Fruit fly (Drosophila melanogaster) whole organism, embryonic: ENCODE results near the gene CG31495.

Source experiments
- ATbp ChIP-seq: fragments of 200-800 bp; sonication (Bioruptor generic); optimal IDR thresholded peaks from 2 replicates; lab custom pipeline; 2017; ENCODE audit warnings: missing biosample characterization, mild to moderate bottlenecking, missing genetic modification characterization, missing genetic modification reagents
- Ada2b ChIP-seq: fragments of 200-800 bp; sonication (Bioruptor generic); IDR thresholded peaks from 2 replicates; pipeline ENCODE4 v1.3.6; 2022; ENCODE audit warnings: missing biosample characterization, missing genetic modification characterization
- Asciz ChIP-seq: fragments of 200-800 bp; sonication (Bioruptor generic); optimal IDR thresholded peaks from 2 replicates; lab custom pipeline; 2017; ENCODE audit warnings: missing biosample characterization, mild to moderate bottlenecking, missing genetic modification characterization, missing genetic modification reagents
- Bgb ChIP-seq: fragments of 200-800 bp; sonication (Bioruptor generic); IDR thresholded peaks from 2 replicates; pipeline ENCODE4 v1.3.6; 2022; ENCODE audit warnings: missing biosample characterization, missing genetic modification characterization; ENCODE audit not compliant: partially characterized antibody
- CG10267 ChIP-seq: fragments of 200-800 bp; sonication (Bioruptor generic); optimal IDR thresholded peaks from 2 replicates; lab custom pipeline; 2018; ENCODE audit warnings: missing biosample characterization, mild to moderate bottlenecking, missing genetic modification characterization, moderate library complexity
- CG10979 ChIP-seq: fragments of 200-800 bp; sonication (Bioruptor generic); optimal IDR thresholded peaks from 2 replicates; lab custom pipeline; 2018; ENCODE audit warnings: missing biosample characterization, mild to moderate bottlenecking, missing genetic modification characterization, moderate library complexity
- CG11560 ChIP-seq: fragments of 200-800 bp; sonication (Bioruptor generic); IDR thresholded peaks from 3 replicates; pipeline ENCODE4 v1.3.6; 2022; ENCODE audit warnings: missing biosample characterization, missing genetic modification characterization
- CG12104 ChIP-seq: fragments of 200-800 bp; sonication (Bioruptor generic); optimal IDR thresholded peaks from 3 replicates; lab custom pipeline; 2016; ENCODE audit warnings: missing biosample characterization, missing genetic modification characterization
- CG1233 ChIP-seq: fragments of 200-800 bp; sonication (Bioruptor generic); optimal IDR thresholded peaks from 4 replicates; lab custom pipeline; 2018; ENCODE audit warnings: missing biosample characterization, mild to moderate bottlenecking, missing genetic modification characterization
- CG14710 ChIP-seq: fragments of 200-800 bp; sonication (Bioruptor generic); optimal IDR thresholded peaks from 3 replicates; lab custom pipeline; 2019; ENCODE audit warnings: missing biosample characterization, mild to moderate bottlenecking, missing genetic modification characterization, moderate library complexity
- CG15269 ChIP-seq: fragments of 200-800 bp; sonication (Bioruptor generic); optimal IDR thresholded peaks from 2 replicates; lab custom pipeline; 2018; ENCODE audit warnings: missing biosample characterization, mild to moderate bottlenecking, missing genetic modification characterization, moderate library complexity
- CG17385 ChIP-seq: fragments of 200-800 bp; sonication (Bioruptor generic); optimal IDR thresholded peaks from 3 replicates; lab custom pipeline; 2018; ENCODE audit warnings: missing biosample characterization, mild to moderate bottlenecking, missing genetic modification characterization
- CG17829 ChIP-seq: fragments of 200-800 bp; optimal IDR thresholded peaks from 2 replicates; lab custom pipeline; 2019; ENCODE audit warnings: missing biosample characterization, mild to moderate bottlenecking, missing genetic modification characterization, moderate library complexity
- CG18599 ChIP-seq: fragments of 200-800 bp; sonication (Bioruptor generic); optimal IDR thresholded peaks from 3 replicates; lab custom pipeline; 2017; ENCODE audit warnings: missing biosample characterization, missing genetic modification characterization, mild to moderate bottlenecking, moderate library complexity, missing genetic modification reagents
- CG3281 ChIP-seq: fragments of 200-800 bp; sonication (Bioruptor generic); optimal IDR thresholded peaks from 3 replicates; lab custom pipeline; 2017; ENCODE audit warnings: missing biosample characterization, mild to moderate bottlenecking, missing genetic modification characterization
- CG3407 ChIP-seq: fragments of 200-800 bp; sonication (Bioruptor generic); optimal IDR thresholded peaks from 2 replicates; lab custom pipeline; 2018; ENCODE audit warnings: missing biosample characterization, mild to moderate bottlenecking, missing genetic modification characterization
- CG3847 ChIP-seq: fragments of 200-800 bp; sonication (Bioruptor generic); IDR thresholded peaks from 2 replicates; pipeline ENCODE4 v1.3.6; 2022; ENCODE audit warnings: missing biosample characterization, missing genetic modification characterization
- CG42726 ChIP-seq: fragments of 200-800 bp; sonication (Bioruptor generic); IDR thresholded peaks from 2 replicates; pipeline ENCODE4 v1.3.6; 2022; ENCODE audit warnings: missing biosample characterization, missing genetic modification characterization; ENCODE audit not compliant: partially characterized antibody
- CG8924 ChIP-seq: fragments of 200-800 bp; optimal IDR thresholded peaks from 3 replicates; lab custom pipeline; 2019; ENCODE audit warnings: missing biosample characterization, mild to moderate bottlenecking, missing genetic modification characterization, moderate library complexity
- Deaf1 ChIP-seq: fragments of 200-800 bp; optimal IDR thresholded peaks from 3 replicates; lab custom pipeline; 2019; ENCODE audit warnings: missing biosample characterization, mild to moderate bottlenecking, missing genetic modification characterization, moderate library complexity
- Dek ChIP-seq: fragments of 200-800 bp; sonication (Bioruptor generic); optimal IDR thresholded peaks from 3 replicates; lab custom pipeline; 2019; ENCODE audit warnings: missing biosample characterization, mild to moderate bottlenecking, missing genetic modification characterization, moderate library complexity
- Fer1 ChIP-seq: fragments of 200-800 bp; sonication (Bioruptor generic); optimal IDR thresholded peaks from 2 replicates; lab custom pipeline; 2017; ENCODE audit warnings: missing biosample characterization, mild to moderate bottlenecking, missing genetic modification characterization
- Fer2 ChIP-seq: fragments of 200-800 bp; sonication (Bioruptor generic); optimal IDR thresholded peaks from 2 replicates; lab custom pipeline; 2018; ENCODE audit warnings: missing biosample characterization, mild to moderate bottlenecking, missing genetic modification characterization, moderate library complexity
- GATAe ChIP-seq: fragments of 200-800 bp; sonication (Bioruptor generic); conservative IDR thresholded peaks from 2 replicates; pipeline ENCODE4 v1.3.6; 2022; ENCODE audit warnings: missing biosample characterization, missing genetic modification characterization
- H2.0 ChIP-seq: fragments of 200-800 bp; sonication (Bioruptor generic); IDR thresholded peaks from 2 replicates; pipeline ENCODE4 v1.3.6; 2022; ENCODE audit warnings: missing biosample characterization, missing genetic modification characterization
- Hr51 ChIP-seq, 2 experiments: fragments of 200-800 bp; sonication (Bioruptor generic); optimal IDR thresholded peaks; 2 replicates in 1 of 2; 3 replicates in 1 of 2; lab custom pipeline; 2016 to 2018; ENCODE audit warnings: missing biosample characterization in 2 of 2, missing genetic modification characterization in 2 of 2, mild to moderate bottlenecking in 1 of 2, moderate library complexity in 1 of 2
- Med ChIP-seq: fragments of 200-800 bp; sonication (Bioruptor generic); peaks from one replicate; lab custom pipeline; 2016; ENCODE audit warnings: missing biosample characterization, missing genetic modification characterization, mild to moderate bottlenecking, inconsistent platforms, moderate library complexity
- Meics ChIP-seq: fragments of 200-800 bp; sonication (Bioruptor generic); optimal IDR thresholded peaks from 2 replicates; lab custom pipeline; 2017; ENCODE audit warnings: missing biosample characterization, mild to moderate bottlenecking, missing genetic modification characterization
- Nf-YC ChIP-seq: fragments of 200-800 bp; optimal IDR thresholded peaks from 3 replicates; lab custom pipeline; 2019; ENCODE audit warnings: missing biosample characterization, mild to moderate bottlenecking, missing genetic modification characterization, moderate library complexity
- PHDP ChIP-seq: fragments of 200-800 bp; sonication (Bioruptor generic); optimal IDR thresholded peaks from 3 replicates; lab custom pipeline; 2018; ENCODE audit warnings: missing biosample characterization, mild to moderate bottlenecking, missing genetic modification characterization, moderate library complexity
- Sox102F ChIP-seq: fragments of 200-800 bp; sonication (Bioruptor generic); optimal IDR thresholded peaks from 2 replicates; lab custom pipeline; 2018; ENCODE audit warnings: missing biosample characterization, mild to moderate bottlenecking, missing genetic modification characterization, moderate library complexity
- Xbp1 ChIP-seq: fragments of 200-800 bp; sonication (Bioruptor generic); optimal IDR thresholded peaks from 3 replicates; lab custom pipeline; 2016; ENCODE audit warnings: missing biosample characterization, mild to moderate bottlenecking, missing genetic modification characterization
- az2 ChIP-seq: fragments of 200-800 bp; sonication (Bioruptor generic); optimal IDR thresholded peaks from 3 replicates; lab custom pipeline; 2016; ENCODE audit warnings: missing biosample characterization, missing genetic modification characterization
- bcd ChIP-seq: fragments of 200-800 bp; sonication (Bioruptor generic); optimal IDR thresholded peaks from 2 replicates; lab custom pipeline; 2017; ENCODE audit warnings: missing biosample characterization, mild to moderate bottlenecking, missing genetic modification characterization
- bsh ChIP-seq, 2 experiments: fragments of 200-800 bp; sonication (Bioruptor generic); optimal IDR thresholded peaks; 2 replicates each; lab custom pipeline; 2017 to 2018; ENCODE audit warnings: mild to moderate bottlenecking in 2 of 2, missing biosample characterization in 2 of 2, missing genetic modification characterization in 2 of 2, moderate library complexity in 1 of 2
- chif ChIP-seq, 2 experiments: fragments of 200-800 bp; sonication (Bioruptor generic); optimal IDR thresholded peaks; 3 replicates each; lab custom pipeline; 2016; ENCODE audit warnings: missing biosample characterization in 2 of 2, missing genetic modification characterization in 2 of 2
- gsb ChIP-seq: fragments of 200-800 bp; sonication (Bioruptor generic); IDR thresholded peaks from 2 replicates; pipeline ENCODE4 v1.3.6; 2022; ENCODE audit warnings: missing biosample characterization, missing genetic modification characterization
- lola ChIP-seq, 3 experiments: fragments of >200 bp in 2 of 3; fragments of 200-800 bp in 1 of 3; sonication (Bioruptor generic) in 1 of 3; optimal IDR thresholded peaks; 2 replicates each; lab custom pipeline; 2017 to 2019; ENCODE audit warnings: missing biosample characterization in 3 of 3, missing genetic modification characterization in 3 of 3, mild to moderate bottlenecking in 1 of 3, moderate library complexity in 1 of 3
- nerfin-1 ChIP-seq: fragments of 200-800 bp; sonication (Bioruptor generic); optimal IDR thresholded peaks from 3 replicates; lab custom pipeline; 2019; ENCODE audit warnings: missing biosample characterization, mild to moderate bottlenecking, missing genetic modification characterization, moderate library complexity
- onecut ChIP-seq: fragments of 200-800 bp; sonication (Bioruptor generic); IDR thresholded peaks from 2 replicates; pipeline ENCODE4 v1.3.6; 2022; ENCODE audit warnings: missing biosample characterization, missing genetic modification characterization
- org-1 ChIP-seq: fragments of 200-800 bp; sonication (Bioruptor generic); optimal IDR thresholded peaks from 2 replicates; lab custom pipeline; 2017; ENCODE audit warnings: missing biosample characterization, missing genetic modification characterization
- pros ChIP-seq: fragments of 200-800 bp; sonication (Bioruptor generic); optimal IDR thresholded peaks from 3 replicates; lab custom pipeline; 2019; ENCODE audit warnings: missing biosample characterization, mild to moderate bottlenecking, missing genetic modification characterization, moderate library complexity
- row ChIP-seq: fragments of 200-800 bp; sonication (Bioruptor generic); IDR thresholded peaks from 3 replicates; pipeline ENCODE4 v1.3.6; 2022; ENCODE audit warnings: missing biosample characterization, missing genetic modification characterization
- sd ChIP-seq: fragments of 200-800 bp; sonication (Bioruptor generic); optimal IDR thresholded peaks from 3 replicates; lab custom pipeline; 2018; ENCODE audit warnings: missing biosample characterization, mild to moderate bottlenecking, missing genetic modification characterization, moderate library complexity
- slbo ChIP-seq: fragments of 200-800 bp; sonication (Bioruptor generic); IDR thresholded peaks from 2 replicates; pipeline ENCODE4 v1.3.6; 2022; ENCODE audit warnings: missing biosample characterization, missing genetic modification characterization
- tin ChIP-seq: fragments of 200-800 bp; sonication (Bioruptor generic); optimal IDR thresholded peaks from 3 replicates; lab custom pipeline; 2016; ENCODE audit warnings: missing biosample characterization, missing genetic modification characterization

The CG31495 gene

dm6 chr3R:13803892-13804710 is 35.6 kb downstream of the CG31495 start (continued):
- TF ChIP-seq CG3407 (GFP tag; lab: Kevin White, UChicago) (no peak), row (GFP tag; lab: Robert Waterston, UW) (peak; percentile 58; the same call in 1 of the 3 replicates), CG17385 (GFP tag; lab: Kevin White, UChicago) (peak; percentile 32), CG14710 (tag; lab: Kevin White, UChicago) (peak; percentile 19), GATAe (GFP tag; lab: Robert Waterston, UW) (no peak), Med (peak; percentile 40), CG15269 (tag; lab: Kevin White, UChicago) (peak; percentile 53), slbo (GFP tag; lab: Robert Waterston, UW) (0 out of 2 replicates have a peak, but pooled peaks have one; percentile 9), Ada2b (GFP tag; lab: Robert Waterston, UW) (0 out of 2 replicates have a peak, but pooled peaks have one; percentile 3), sd (tag; lab: Kevin White, UChicago) (peak; percentile 100), lola (GFP tag; optimal IDR thresholded peaks at IDR 0.05; lab: Kevin White, UChicago) (peak in 1 of 3 experiments; percentile 11), bcd (GFP tag; lab: Kevin White, UChicago) (peak; percentile 42), az2 (GFP tag; lab: Kevin White, UChicago) (peak; percentile 34), Asciz (GFP tag; lab: Kevin White, UChicago) (peak; percentile 31), Xbp1 (GFP tag; lab: Kevin White, UChicago) (peak; percentile 27), Hr51 (GFP tag; optimal IDR thresholded peaks at IDR 0.05; lab: Kevin White, UChicago) (peak in 1 of 2 experiments; percentile 39), CG3847 (GFP tag; lab: Robert Waterston, UW) (peak; percentile 32; the same call in 1 of the 2 replicates), Nf-YC (tag; lab: Kevin White, UChicago) (peak; percentile 20), ATbp (GFP tag; lab: Kevin White, UChicago) (peak; percentile 37), pros (GFP tag; lab: Kevin White, UChicago) (peak; percentile 96), Meics (GFP tag; lab: Kevin White, UChicago) (peak; percentile 56), Fer2 (tag; lab: Kevin White, UChicago) (no peak), CG1233 (GFP tag; lab: Kevin White, UChicago) (peak; percentile 29), CG10979 (tag; lab: Kevin White, UChicago) (peak; percentile 58), Bgb (GFP tag; lab: Robert Waterston, UW) (0 out of 2 replicates have a peak, but pooled peaks have one; percentile 6), CG18599 (peak; percentile 70), nerfin-1 (peak; percentile 91), CG17829 (peak; percentile 41), org-1 (peak; percentile 9), CG11560 (tag; lab: Robert Waterston, UW) (no peak), CG3281 (GFP tag; lab: Kevin White, UChicago) (peak; percentile 36), gsb (GFP tag; lab: Robert Waterston, UW) (no peak), onecut (GFP tag; lab: Robert Waterston, UW) (peak; percentile 28), Sox102F (GFP tag; lab: Kevin White, UChicago) (peak; percentile 25), H2.0 (GFP tag; lab: Robert Waterston, UW) (0 out of 2 replicates have a peak, but pooled peaks have one; percentile 2), Deaf1 (tag; lab: Kevin White, UChicago) (peak; percentile 6), Dek (tag; lab: Kevin White, UChicago) (peak; percentile 29), PHDP (tag; lab: Kevin White, UChicago) (peak; percentile 39), chif (GFP tag; optimal IDR thresholded peaks at IDR 0.05; lab: Kevin White, UChicago) (no peak), CG12104 (GFP tag; lab: Kevin White, UChicago) (peak; percentile 30), Fer1 (GFP tag; lab: Kevin White, UChicago) (peak; percentile 54), CG8924 (tag; lab: Kevin White, UChicago) (peak; percentile 58), bsh (GFP tag; optimal IDR thresholded peaks at IDR 0.05; lab: Kevin White, UChicago) (peak in 1 of 2 experiments; percentile 44), tin (GFP tag; lab: Kevin White, UChicago) (peak; percentile 4), CG10267 (tag; lab: Kevin White, UChicago) (peak; percentile 31), CG42726 (peak; percentile 37; the same call in 1 of the 2 replicates)
